Fruit fly (Drosophila melanogaster) whole organism, embryonic: ENCODE data around the gene CG13484.

Experiments used
- Atf6 ChIP-seq: fragments of 200-800 bp; sonication (Bioruptor generic); IDR thresholded peaks from 2 replicates; pipeline ENCODE4 v1.3.6; 2022; ENCODE audit warnings: missing biosample characterization, missing genetic modification characterization
- CG11398 ChIP-seq: fragments of 200-800 bp; sonication (Bioruptor generic); optimal IDR thresholded peaks from 2 replicates; lab custom pipeline; 2016; ENCODE audit warnings: missing biosample characterization, missing genetic modification characterization
- CG11456 ChIP-seq: fragments of 200-800 bp; sonication (Bioruptor generic); IDR thresholded peaks from 3 replicates; pipeline ENCODE4 v1.3.6; 2022; ENCODE audit warnings: missing biosample characterization, missing genetic modification characterization
- CG11504 ChIP-seq: fragments of 200-800 bp; sonication (Bioruptor generic); optimal IDR thresholded peaks from 3 replicates; lab custom pipeline; 2019; ENCODE audit warnings: missing biosample characterization, mild to moderate bottlenecking, missing genetic modification characterization, moderate library complexity
- CG12744 ChIP-seq: fragments of 200-800 bp; sonication (Bioruptor generic); optimal IDR thresholded peaks from 2 replicates; lab custom pipeline; 2016; ENCODE audit warnings: missing biosample characterization, missing genetic modification characterization
- CG13123 ChIP-seq: fragments of 200-800 bp; sonication (Bioruptor generic); optimal IDR thresholded peaks from 2 replicates; lab custom pipeline; 2016; ENCODE audit warnings: missing biosample characterization, missing genetic modification characterization
- CG13894 ChIP-seq: fragments of 200-800 bp; sonication (Bioruptor generic); optimal IDR thresholded peaks from 3 replicates; lab custom pipeline; 2018; ENCODE audit warnings: missing biosample characterization, mild to moderate bottlenecking, missing genetic modification characterization, moderate library complexity
- CG17361 ChIP-seq: fragments of 200-800 bp; sonication (Bioruptor generic); IDR thresholded peaks from 3 replicates; pipeline ENCODE4 v1.3.6; 2022; ENCODE audit warnings: missing biosample characterization, missing genetic modification characterization
- CG17385 ChIP-seq: fragments of 200-800 bp; sonication (Bioruptor generic); optimal IDR thresholded peaks from 3 replicates; lab custom pipeline; 2018; ENCODE audit warnings: missing biosample characterization, mild to moderate bottlenecking, missing genetic modification characterization
- CG17802 ChIP-seq: fragments of 200-800 bp; sonication (Bioruptor generic); optimal IDR thresholded peaks from 2 replicates; lab custom pipeline; 2018; ENCODE audit warnings: missing biosample characterization, mild to moderate bottlenecking, missing genetic modification characterization, moderate library complexity
- CG1832 ChIP-seq: fragments of 200-800 bp; sonication (Bioruptor generic); optimal IDR thresholded peaks from 2 replicates; lab custom pipeline; 2017; ENCODE audit warnings: missing biosample characterization, mild to moderate bottlenecking, missing genetic modification characterization, inconsistent platforms
- CG18619 ChIP-seq: fragments of 200-800 bp; sonication (Bioruptor generic); optimal IDR thresholded peaks from 3 replicates; lab custom pipeline; 2017; ENCODE audit warnings: missing biosample characterization, mild to moderate bottlenecking, missing genetic modification characterization
- CG2129 ChIP-seq: fragments of 200-800 bp; sonication (Bioruptor generic); IDR thresholded peaks from 2 replicates; pipeline ENCODE4 v1.3.6; 2022; ENCODE audit warnings: missing biosample characterization, missing genetic modification characterization; ENCODE audit not compliant: partially characterized antibody
- CG31365 ChIP-seq: fragments of 200-800 bp; sonication (Bioruptor generic); optimal IDR thresholded peaks from 2 replicates; lab custom pipeline; 2018; ENCODE audit warnings: missing biosample characterization, mild to moderate bottlenecking, missing genetic modification characterization
- CG32772 ChIP-seq: fragments of 200-800 bp; sonication (Bioruptor generic); IDR thresholded peaks from 2 replicates; pipeline ENCODE4 v1.3.6; 2022; ENCODE audit warnings: missing biosample characterization, missing genetic modification characterization
- CG34422 ChIP-seq: fragments of 200-800 bp; sonication (Bioruptor generic); IDR thresholded peaks from 3 replicates; pipeline ENCODE4 v1.3.6; 2022; ENCODE audit warnings: missing biosample characterization, missing genetic modification characterization
- CG4617 ChIP-seq: fragments of 200-800 bp; sonication (Bioruptor generic); optimal IDR thresholded peaks from 3 replicates; lab custom pipeline; 2016; ENCODE audit warnings: missing biosample characterization, missing genetic modification characterization, borderline replicate concordance
- CG5245 ChIP-seq: fragments of 200-800 bp; sonication (Bioruptor generic); optimal IDR thresholded peaks from 3 replicates; lab custom pipeline; 2016; ENCODE audit warnings: missing biosample characterization, missing genetic modification characterization
- CG6813 ChIP-seq: fragments of 200-800 bp; sonication (Bioruptor generic); optimal IDR thresholded peaks from 2 replicates; lab custom pipeline; 2017; ENCODE audit warnings: missing biosample characterization, missing genetic modification characterization, mild to moderate bottlenecking, moderate library complexity, missing genetic modification reagents
- CHES-1-like ChIP-seq: fragments of 200-800 bp; sonication (Bioruptor generic); optimal IDR thresholded peaks from 2 replicates; lab custom pipeline; 2016; ENCODE audit warnings: missing biosample characterization, missing genetic modification characterization
- Dek ChIP-seq: fragments of 200-800 bp; sonication (Bioruptor generic); optimal IDR thresholded peaks from 3 replicates; lab custom pipeline; 2019; ENCODE audit warnings: missing biosample characterization, mild to moderate bottlenecking, missing genetic modification characterization, moderate library complexity
- Dref ChIP-seq: fragments of 200-800 bp; sonication (Bioruptor generic); IDR thresholded peaks from 2 replicates; pipeline ENCODE4 v1.3.6; 2022; ENCODE audit warnings: missing biosample characterization, missing genetic modification characterization
- Drgx ChIP-seq: fragments of 200-800 bp; sonication (Bioruptor generic); IDR thresholded peaks from 2 replicates; pipeline ENCODE4 v1.3.6; 2022; ENCODE audit warnings: missing biosample characterization, missing genetic modification characterization
- GATAe ChIP-seq: fragments of 200-800 bp; sonication (Bioruptor generic); conservative IDR thresholded peaks from 2 replicates; pipeline ENCODE4 v1.3.6; 2022; ENCODE audit warnings: missing biosample characterization, missing genetic modification characterization
- Gsc ChIP-seq: fragments of 200-800 bp; sonication (Bioruptor generic); IDR thresholded peaks from 2 replicates; pipeline ENCODE4 v1.3.6; 2022; ENCODE audit warnings: missing biosample characterization, missing genetic modification characterization
- HLHmδ ChIP-seq: fragments of 200-800 bp; sonication (Bioruptor generic); optimal IDR thresholded peaks from 2 replicates; lab custom pipeline; 2018; ENCODE audit warnings: missing biosample characterization, mild to moderate bottlenecking, missing genetic modification characterization, moderate library complexity
- Hr3 ChIP-seq: fragments of 200-800 bp; sonication (Bioruptor generic); optimal IDR thresholded peaks from 3 replicates; lab custom pipeline; 2016; ENCODE audit warnings: missing biosample characterization, missing genetic modification characterization
- Jarid2 ChIP-seq: fragments of 200-800 bp; sonication (Bioruptor generic); optimal IDR thresholded peaks from 3 replicates; lab custom pipeline; 2017; ENCODE audit warnings: mild to moderate bottlenecking, missing biosample characterization, missing genetic modification reagents, missing genetic modification characterization
- Myb ChIP-seq: fragments of 200-800 bp; sonication (Bioruptor generic); optimal IDR thresholded peaks from 2 replicates; lab custom pipeline; 2016; ENCODE audit warnings: missing biosample characterization, missing genetic modification characterization
- Neu2 ChIP-seq: fragments of 200-800 bp; sonication (Bioruptor generic); optimal IDR thresholded peaks from 3 replicates; lab custom pipeline; 2016; ENCODE audit warnings: missing biosample characterization, missing genetic modification characterization, borderline replicate concordance
- Oli ChIP-seq: fragments of 200-800 bp; sonication (Bioruptor generic); optimal IDR thresholded peaks from 2 replicates; lab custom pipeline; 2018; ENCODE audit warnings: missing biosample characterization, mild to moderate bottlenecking, missing genetic modification characterization, moderate library complexity
- Poxn ChIP-seq: fragments of 200-800 bp; sonication (Bioruptor generic); IDR thresholded peaks from 2 replicates; pipeline ENCODE4 v1.3.6; 2022; ENCODE audit warnings: missing biosample characterization, missing genetic modification characterization
- Side ChIP-seq: fragments of 200-800 bp; sonication (Bioruptor generic); optimal IDR thresholded peaks from 2 replicates; lab custom pipeline; 2016; ENCODE audit warnings: missing biosample characterization, missing genetic modification characterization
- Six4 ChIP-seq: fragments of 200-800 bp; sonication (Bioruptor generic); optimal IDR thresholded peaks from 2 replicates; lab custom pipeline; 2016; ENCODE audit warnings: missing biosample characterization, missing genetic modification characterization
- abd-A ChIP-seq: fragments of 200-800 bp; sonication (Bioruptor generic); optimal IDR thresholded peaks from 3 replicates; lab custom pipeline; 2019; ENCODE audit warnings: missing biosample characterization, mild to moderate bottlenecking, missing genetic modification characterization, moderate library complexity
- bcd ChIP-seq: fragments of 200-800 bp; sonication (Bioruptor generic); optimal IDR thresholded peaks from 2 replicates; lab custom pipeline; 2017; ENCODE audit warnings: missing biosample characterization, mild to moderate bottlenecking, missing genetic modification characterization
- bsh ChIP-seq, 2 experiments: fragments of 200-800 bp; sonication (Bioruptor generic); optimal IDR thresholded peaks; 2 replicates each; lab custom pipeline; 2017 to 2018; ENCODE audit warnings: mild to moderate bottlenecking in 2 of 2, missing biosample characterization in 2 of 2, missing genetic modification characterization in 2 of 2, moderate library complexity in 1 of 2
- da ChIP-seq: fragments of 200-800 bp; sonication (Bioruptor generic); optimal IDR thresholded peaks from 2 replicates; lab custom pipeline; 2016; ENCODE audit warnings: missing biosample characterization, missing genetic modification characterization
- h ChIP-seq: fragments of >200 bp; optimal IDR thresholded peaks from 2 replicates; lab custom pipeline; 2017
- kni ChIP-seq: fragments of 200-800 bp; sonication (Bioruptor generic); optimal IDR thresholded peaks from 3 replicates; lab custom pipeline; 2017; ENCODE audit warnings: mild to moderate bottlenecking, missing biosample characterization, missing genetic modification reagents, missing genetic modification characterization
- lmd ChIP-seq: fragments of 200-800 bp; sonication (Bioruptor generic); IDR thresholded peaks from 2 replicates; pipeline ENCODE4 v1.3.6; 2022; ENCODE audit warnings: missing biosample characterization, missing genetic modification characterization
- pzg ChIP-seq: fragments of 200-800 bp; sonication (Bioruptor generic); optimal IDR thresholded peaks from 3 replicates; lab custom pipeline; 2018; ENCODE audit warnings: missing biosample characterization, mild to moderate bottlenecking, missing genetic modification characterization, moderate library complexity
- ro ChIP-seq: fragments of 200-800 bp; sonication (Bioruptor generic); IDR thresholded peaks from 2 replicates; pipeline ENCODE4 v1.3.6; 2022; ENCODE audit warnings: missing biosample characterization, missing genetic modification characterization
- shn ChIP-seq: fragments of 200-800 bp; sonication (Bioruptor generic); optimal IDR thresholded peaks from 3 replicates; lab custom pipeline; 2016; ENCODE audit warnings: missing biosample characterization, missing genetic modification characterization
- tio ChIP-seq: fragments of 200-800 bp; sonication (Bioruptor generic); optimal IDR thresholded peaks from 2 replicates; lab custom pipeline; 2017; ENCODE audit warnings: missing biosample characterization, missing genetic modification characterization, inconsistent platforms
- ttk ChIP-seq: fragments of 200-800 bp; sonication (Bioruptor generic); IDR thresholded peaks from 2 replicates; pipeline ENCODE4 v2.1.2; 2022; ENCODE audit warnings: missing biosample characterization, missing genetic modification characterization
- tup ChIP-seq: fragments of 200-800 bp; sonication (Bioruptor generic); optimal IDR thresholded peaks from 2 replicates; lab custom pipeline; 2016; ENCODE audit warnings: missing biosample characterization, mild to moderate bottlenecking, missing genetic modification characterization, moderate library complexity
- twi ChIP-seq: fragments of 200-800 bp; optimal IDR thresholded peaks from 2 replicates; lab custom pipeline; 2019; ENCODE audit warnings: missing biosample characterization, mild to moderate bottlenecking, missing genetic modification characterization, moderate library complexity
- zen2 ChIP-seq: fragments of 200-800 bp; sonication (Bioruptor generic); IDR thresholded peaks from 3 replicates; pipeline ENCODE4 v1.3.6; 2022; ENCODE audit warnings: missing biosample characterization, missing genetic modification characterization; ENCODE audit not compliant: partially characterized antibody
- zf30C ChIP-seq: fragments of 200-800 bp; sonication (Bioruptor generic); optimal IDR thresholded peaks from 3 replicates; lab custom pipeline; 2018; ENCODE audit warnings: missing biosample characterization, mild to moderate bottlenecking, missing genetic modification characterization

The CG13484 gene

DNA sequence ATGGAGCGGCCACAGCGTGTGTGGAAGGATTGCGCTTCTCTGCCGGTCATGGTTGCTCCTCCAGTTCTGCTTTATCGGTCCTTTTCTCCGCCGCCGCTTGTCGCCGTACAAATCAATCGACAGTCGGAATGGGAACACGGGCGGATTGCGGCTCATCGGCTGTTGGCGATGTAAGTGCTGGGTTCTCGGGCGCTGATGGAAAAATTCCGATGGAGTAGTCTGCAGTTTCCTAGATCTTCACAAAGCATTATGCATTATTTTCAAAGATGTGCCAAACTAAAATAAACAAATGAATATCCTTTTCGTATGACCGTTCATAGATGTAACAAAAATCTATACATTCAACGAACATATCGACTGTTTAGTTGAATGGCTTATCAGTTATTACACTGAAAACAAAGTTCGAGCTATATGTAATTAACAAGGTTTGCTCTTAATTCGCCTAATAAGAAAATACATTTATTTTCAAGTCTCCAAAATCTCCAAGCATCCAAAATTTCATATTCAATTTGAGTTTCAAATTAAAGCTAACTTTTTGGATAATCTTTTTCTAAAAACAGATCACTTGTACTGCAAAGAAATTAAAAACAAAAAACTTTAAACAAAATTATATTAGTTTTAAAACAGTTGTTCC, 3.1 kb downstream of the CG13484 start, which contains the start of gene Neurl4 (continued):
- TF ChIP-seq bsh (GFP tag; optimal IDR thresholded peaks at IDR 0.05; lab: Kevin White, UChicago) (peak in 1 of 2 experiments; percentile 83), Gsc (GFP tag; lab: Robert Waterston, UW) (no peak), HLHmδ (GFP tag; lab: Kevin White, UChicago) (no peak), zen2 (GFP tag; lab: Robert Waterston, UW) (no peak), zf30C (GFP tag; lab: Kevin White, UChicago) (peak; percentile 95), kni (GFP tag; lab: Kevin White, UChicago) (no peak), Neu2 (GFP tag; lab: Kevin White, UChicago) (no peak), CG13123 (peak; percentile 33), pzg (GFP tag; lab: Kevin White, UChicago) (peak; percentile 38), CG11456 (peak; percentile 76; the same call in 2 of the 3 replicates), h (lab: Kevin White, UChicago) (no peak), CG5245 (peak; percentile 20), CG17361 (GFP tag; lab: Robert Waterston, UW) (no peak; the same call in 1 of the 3 replicates), CG32772 (GFP tag; lab: Robert Waterston, UW) (no peak), CG11398 (GFP tag; lab: Kevin White, UChicago) (peak; percentile 61), Dref (no peak; the same call in 1 of the 2 replicates), GATAe (peak; percentile 38; the same call in 1 of the 2 replicates), Dek (tag; lab: Kevin White, UChicago) (peak; percentile 60), shn (GFP tag; lab: Kevin White, UChicago) (peak; percentile 67), tio (GFP tag; lab: Kevin White, UChicago) (no peak), CG18619 (GFP tag; lab: Kevin White, UChicago) (peak; percentile 66), ttk (GFP tag; lab: Robert Waterston, UW) (peak; percentile 68), da (GFP tag; lab: Kevin White, UChicago) (peak; percentile 28), Hr3 (GFP tag; lab: Kevin White, UChicago) (peak; percentile 72), CG12744 (peak; percentile 48), Oli (tag; lab: Kevin White, UChicago) (peak; percentile 75), CG11504 (no peak), Side (GFP tag; lab: Kevin White, UChicago) (peak; percentile 23), Poxn (GFP tag; lab: Robert Waterston, UW) (no peak), Jarid2 (no peak), Atf6 (GFP tag; lab: Robert Waterston, UW) (peak; percentile 63), CG13894 (tag; lab: Kevin White, UChicago) (no peak), CG4617 (GFP tag; lab: Kevin White, UChicago) (peak; percentile 26), ro (GFP tag; lab: Robert Waterston, UW) (0 out of 2 replicates have a peak, but pooled peaks have one; percentile 7), CG31365 (peak; percentile 17), CG6813 (GFP tag; lab: Kevin White, UChicago) (peak; percentile 47), CG17802 (peak; percentile 36), CG2129 (GFP tag; lab: Robert Waterston, UW) (no peak), CG17385 (GFP tag; lab: Kevin White, UChicago) (no peak), CG1832 (no peak), bcd (GFP tag; lab: Kevin White, UChicago) (no peak), abd-A (tag; lab: Kevin White, UChicago) (no peak), twi (tag; lab: Kevin White, UChicago) (peak; percentile 62), Myb (GFP tag; lab: Kevin White, UChicago) (peak; percentile 62), tup (GFP tag; lab: Kevin White, UChicago) (no peak), CHES-1-like (GFP tag; lab: Kevin White, UChicago) (peak; percentile 67), CG34422 (GFP tag; lab: Robert Waterston, UW) (no peak), lmd (GFP tag; lab: Robert Waterston, UW) (peak; percentile 70), Drgx (GFP tag; lab: Robert Waterston, UW) (peak; percentile 76), Six4 (GFP tag; lab: Kevin White, UChicago) (peak; percentile 34)
